Fruit fly (Drosophila melanogaster) whole organism, embryonic: Measurements from ENCODE around the gene shv.
A peak's percentile ranks its signal among the peaks of the same experiment; 100 is the strongest.

Experiments used
- Abd-B ChIP-seq: fragments of 200-800 bp; sonication (Bioruptor generic); optimal IDR thresholded peaks from 2 replicates; lab custom pipeline; 2018; ENCODE audit warnings: missing biosample characterization, mild to moderate bottlenecking, missing genetic modification characterization, moderate library complexity
- Adf1 ChIP-seq: fragments of 200-800 bp; sonication (Bioruptor generic); IDR thresholded peaks from 2 replicates; pipeline ENCODE4 v1.3.6; 2022; ENCODE audit warnings: missing biosample characterization, missing genetic modification characterization
- Atf6 ChIP-seq: fragments of 200-800 bp; sonication (Bioruptor generic); IDR thresholded peaks from 2 replicates; pipeline ENCODE4 v1.3.6; 2022; ENCODE audit warnings: missing biosample characterization, missing genetic modification characterization
- BEAF-32 ChIP-seq: fragments of 200-800 bp; sonication (Bioruptor generic); optimal IDR thresholded peaks from 3 replicates; lab custom pipeline; 2017; ENCODE audit warnings: missing biosample characterization, missing genetic modification characterization, mild to moderate bottlenecking, moderate library complexity, missing genetic modification reagents
- Bgb ChIP-seq: fragments of 200-800 bp; sonication (Bioruptor generic); IDR thresholded peaks from 2 replicates; pipeline ENCODE4 v1.3.6; 2022; ENCODE audit warnings: missing biosample characterization, missing genetic modification characterization; ENCODE audit not compliant: partially characterized antibody
- Blimp-1 ChIP-seq: fragments of 200-800 bp; sonication (Bioruptor generic); optimal IDR thresholded peaks from 3 replicates; lab custom pipeline; 2018; ENCODE audit warnings: missing biosample characterization, missing genetic modification characterization, mild to moderate bottlenecking, moderate library complexity, missing genetic modification reagents
- CG10321 ChIP-seq: fragments of 200-800 bp; sonication (Bioruptor generic); IDR thresholded peaks from 2 replicates; pipeline ENCODE4 v1.3.6; 2022; ENCODE audit warnings: missing biosample characterization, missing genetic modification characterization
- CG10979 ChIP-seq: fragments of 200-800 bp; sonication (Bioruptor generic); optimal IDR thresholded peaks from 2 replicates; lab custom pipeline; 2018; ENCODE audit warnings: missing biosample characterization, mild to moderate bottlenecking, missing genetic modification characterization, moderate library complexity
- CG12299 ChIP-seq: fragments of 200-800 bp; sonication (Bioruptor generic); optimal IDR thresholded peaks from 2 replicates; lab custom pipeline; 2018; ENCODE audit warnings: missing biosample characterization, mild to moderate bottlenecking, missing genetic modification characterization
- CG12391 ChIP-seq: fragments of 200-800 bp; sonication (Bioruptor generic); optimal IDR thresholded peaks from 3 replicates; lab custom pipeline; 2018; ENCODE audit warnings: missing biosample characterization, mild to moderate bottlenecking, missing genetic modification characterization, moderate library complexity
- CG14441 ChIP-seq: fragments of 200-800 bp; sonication (Bioruptor generic); IDR thresholded peaks from 2 replicates; pipeline ENCODE4 v1.3.6; 2022; ENCODE audit warnings: missing biosample characterization, missing genetic modification characterization
- CG1529 ChIP-seq: fragments of 200-800 bp; sonication (Bioruptor generic); optimal IDR thresholded peaks from 3 replicates; lab custom pipeline; 2018; ENCODE audit warnings: missing biosample characterization, missing genetic modification characterization
- CG1603 ChIP-seq: fragments of 200-800 bp; sonication (Bioruptor generic); optimal IDR thresholded peaks from 2 replicates; lab custom pipeline; 2019; ENCODE audit warnings: missing biosample characterization, mild to moderate bottlenecking, missing genetic modification characterization, moderate library complexity
- CG17359 ChIP-seq: fragments of 200-800 bp; sonication (Bioruptor generic); optimal IDR thresholded peaks from 3 replicates; lab custom pipeline; 2018; ENCODE audit warnings: missing biosample characterization, mild to moderate bottlenecking, missing genetic modification characterization, moderate library complexity
- CG17385 ChIP-seq: fragments of 200-800 bp; sonication (Bioruptor generic); optimal IDR thresholded peaks from 3 replicates; lab custom pipeline; 2018; ENCODE audit warnings: missing biosample characterization, mild to moderate bottlenecking, missing genetic modification characterization
- CG17568 ChIP-seq: fragments of 200-800 bp; sonication (Bioruptor generic); optimal IDR thresholded peaks from 2 replicates; lab custom pipeline; 2018; ENCODE audit warnings: missing biosample characterization, mild to moderate bottlenecking, missing genetic modification characterization, moderate library complexity
- CG2116 ChIP-seq: fragments of 200-800 bp; sonication (Bioruptor generic); optimal IDR thresholded peaks from 3 replicates; lab custom pipeline; 2018; ENCODE audit warnings: missing biosample characterization, mild to moderate bottlenecking, missing genetic modification characterization
- CG2202 ChIP-seq: fragments of 200-800 bp; sonication (Bioruptor generic); optimal IDR thresholded peaks from 2 replicates; lab custom pipeline; 2018; ENCODE audit warnings: missing biosample characterization, mild to moderate bottlenecking, missing genetic modification characterization
- CG2889 ChIP-seq: fragments of 200-800 bp; sonication (Bioruptor generic); IDR thresholded peaks from 3 replicates; pipeline ENCODE4 v1.3.6; 2022; ENCODE audit warnings: missing biosample characterization, missing genetic modification characterization
- CG31388 ChIP-seq: fragments of 200-800 bp; sonication (Bioruptor generic); optimal IDR thresholded peaks from 2 replicates; lab custom pipeline; 2016; ENCODE audit warnings: missing biosample characterization, missing genetic modification characterization
- CG32532 ChIP-seq: fragments of 200-800 bp; sonication (Bioruptor generic); IDR thresholded peaks from 2 replicates; pipeline ENCODE4 v1.3.6; 2022; ENCODE audit warnings: missing biosample characterization, missing genetic modification characterization
- CG3407 ChIP-seq: fragments of 200-800 bp; sonication (Bioruptor generic); optimal IDR thresholded peaks from 2 replicates; lab custom pipeline; 2018; ENCODE audit warnings: missing biosample characterization, mild to moderate bottlenecking, missing genetic modification characterization
- CG43689 ChIP-seq: fragments of 200-800 bp; sonication (Bioruptor generic); IDR thresholded peaks from 2 replicates; pipeline ENCODE4 v1.3.6; 2022; ENCODE audit warnings: missing biosample characterization, missing genetic modification characterization
- CG6813 ChIP-seq: fragments of 200-800 bp; sonication (Bioruptor generic); optimal IDR thresholded peaks from 2 replicates; lab custom pipeline; 2017; ENCODE audit warnings: missing biosample characterization, missing genetic modification characterization, mild to moderate bottlenecking, moderate library complexity, missing genetic modification reagents
- CG6854 ChIP-seq: fragments of 200-800 bp; sonication (Bioruptor generic); optimal IDR thresholded peaks from 3 replicates; lab custom pipeline; 2017; ENCODE audit warnings: missing biosample characterization, mild to moderate bottlenecking, missing genetic modification characterization
- CG7928 ChIP-seq: fragments of 200-800 bp; sonication (Bioruptor generic); optimal IDR thresholded peaks from 2 replicates; lab custom pipeline; 2017; ENCODE audit warnings: missing biosample characterization, mild to moderate bottlenecking, missing genetic modification characterization
- CTCF ChIP-seq: fragments of 200-800 bp; sonication (Bioruptor generic); optimal IDR thresholded peaks from 2 replicates; lab custom pipeline; 2017; ENCODE audit warnings: missing biosample characterization, mild to moderate bottlenecking, missing genetic modification characterization, moderate library complexity
- Chrac-16 ChIP-seq: fragments of 200-800 bp; sonication (Bioruptor generic); optimal IDR thresholded peaks from 3 replicates; lab custom pipeline; 2016; ENCODE audit warnings: missing biosample characterization, missing genetic modification characterization
- Doc2 ChIP-seq: fragments of 200-800 bp; sonication (Bioruptor generic); IDR thresholded peaks from 2 replicates; pipeline ENCODE4 v1.3.6; 2022; ENCODE audit warnings: missing biosample characterization, missing genetic modification characterization
- H15 ChIP-seq: fragments of 200-800 bp; sonication (Bioruptor generic); IDR thresholded peaks from 3 replicates; pipeline ENCODE4 v1.3.6; 2022; ENCODE audit warnings: missing biosample characterization, missing genetic modification characterization
- H2.0 ChIP-seq: fragments of 200-800 bp; sonication (Bioruptor generic); IDR thresholded peaks from 2 replicates; pipeline ENCODE4 v1.3.6; 2022; ENCODE audit warnings: missing biosample characterization, missing genetic modification characterization
- Hr3 ChIP-seq: fragments of 200-800 bp; sonication (Bioruptor generic); optimal IDR thresholded peaks from 3 replicates; lab custom pipeline; 2016; ENCODE audit warnings: missing biosample characterization, missing genetic modification characterization
- MTF-1 ChIP-seq: fragments of 200-800 bp; sonication (Bioruptor generic); optimal IDR thresholded peaks from 2 replicates; lab custom pipeline; 2018; ENCODE audit warnings: missing biosample characterization, mild to moderate bottlenecking, missing genetic modification characterization, borderline replicate concordance
- Nf-YA ChIP-seq: fragments of 200-800 bp; sonication (Bioruptor generic); IDR thresholded peaks from 2 replicates; pipeline ENCODE4 v1.3.6; 2022; ENCODE audit warnings: missing biosample characterization, missing genetic modification characterization
- Poxn ChIP-seq: fragments of 200-800 bp; sonication (Bioruptor generic); IDR thresholded peaks from 2 replicates; pipeline ENCODE4 v1.3.6; 2022; ENCODE audit warnings: missing biosample characterization, missing genetic modification characterization
- Rfx ChIP-seq: fragments of 200-800 bp; sonication (Bioruptor generic); IDR thresholded peaks from 2 replicates; pipeline ENCODE4 v1.3.6; 2022; ENCODE audit warnings: missing biosample characterization, missing genetic modification characterization
- br ChIP-seq: fragments of >200 bp; optimal IDR thresholded peaks from 2 replicates; lab custom pipeline; 2017
- corto ChIP-seq: fragments of 200-800 bp; sonication (Bioruptor generic); optimal IDR thresholded peaks from 2 replicates; lab custom pipeline; 2016; ENCODE audit warnings: missing biosample characterization, mild to moderate bottlenecking, missing genetic modification characterization, moderate library complexity
- eyg ChIP-seq: fragments of 200-800 bp; sonication (Bioruptor generic); optimal IDR thresholded peaks from 3 replicates; lab custom pipeline; 2016; ENCODE audit warnings: missing biosample characterization, missing genetic modification characterization
- fd3F ChIP-seq: fragments of 200-800 bp; sonication (Bioruptor generic); optimal IDR thresholded peaks from 2 replicates; lab custom pipeline; 2018; ENCODE audit warnings: missing biosample characterization, mild to moderate bottlenecking, missing genetic modification characterization, moderate library complexity
- gcm ChIP-seq: fragments of 200-800 bp; sonication (Bioruptor generic); optimal IDR thresholded peaks from 2 replicates; lab custom pipeline; 2019; ENCODE audit warnings: missing biosample characterization, mild to moderate bottlenecking, missing genetic modification characterization, moderate library complexity
- gem ChIP-seq: fragments of 200-800 bp; sonication (Bioruptor generic); optimal IDR thresholded peaks from 2 replicates; lab custom pipeline; 2019; ENCODE audit warnings: missing biosample characterization, mild to moderate bottlenecking, missing genetic modification characterization, moderate library complexity
- kah ChIP-seq: fragments of 200-800 bp; sonication (Bioruptor generic); optimal IDR thresholded peaks from 2 replicates; lab custom pipeline; 2018; ENCODE audit warnings: missing biosample characterization, mild to moderate bottlenecking, missing genetic modification characterization
- lov ChIP-seq, 2 experiments: fragments of 200-800 bp in 1 of 2; fragments of >200 bp in 1 of 2; sonication (Bioruptor generic) in 1 of 2; IDR thresholded peaks in 1 of 2; optimal IDR thresholded peaks in 1 of 2; 2 replicates in 1 of 2; 3 replicates in 1 of 2; pipeline versions ENCODE4 v1.3.6 to Lab custom; 2017 to 2022; ENCODE audit warnings: missing biosample characterization in 1 of 2, missing genetic modification characterization in 1 of 2
- oc ChIP-seq: fragments of 200-800 bp; sonication (Bioruptor generic); optimal IDR thresholded peaks from 2 replicates; lab custom pipeline; 2018; ENCODE audit warnings: missing biosample characterization, mild to moderate bottlenecking, missing genetic modification characterization, moderate library complexity
- p53 ChIP-seq: fragments of 200-800 bp; sonication (Bioruptor generic); optimal IDR thresholded peaks from 2 replicates; lab custom pipeline; 2016; ENCODE audit warnings: missing biosample characterization, missing genetic modification characterization
- sim ChIP-seq: fragments of 200-800 bp; sonication (Bioruptor generic); IDR thresholded peaks from 2 replicates; pipeline ENCODE4 v1.3.6; 2022; ENCODE audit warnings: missing biosample characterization, missing genetic modification characterization
- stc ChIP-seq: fragments of 200-800 bp; sonication (Bioruptor generic); IDR thresholded peaks from 2 replicates; pipeline ENCODE4 v1.3.6; 2022; ENCODE audit warnings: missing biosample characterization, missing genetic modification characterization
- tap ChIP-seq: fragments of 200-800 bp; optimal IDR thresholded peaks from 3 replicates; lab custom pipeline; 2019; ENCODE audit warnings: missing biosample characterization, mild to moderate bottlenecking, missing genetic modification characterization, moderate library complexity
- twi ChIP-seq: fragments of 200-800 bp; optimal IDR thresholded peaks from 2 replicates; lab custom pipeline; 2019; ENCODE audit warnings: missing biosample characterization, mild to moderate bottlenecking, missing genetic modification characterization, moderate library complexity
- usp ChIP-seq: fragments of >200 bp; optimal IDR thresholded peaks from 2 replicates; lab custom pipeline; 2017; ENCODE audit warnings: missing biosample characterization, missing genetic modification characterization

The shv gene

dm6 chr2L:469912-470311 lies 17.0 kb downstream of the shv start (continued):
- TF ChIP-seq CG1529: peak; percentile 35
- no peak for TF ChIP-seq kah
- TF ChIP-seq p53 (GFP tag; lab: Kevin White, UChicago): no peak
- TF ChIP-seq CG17568 (GFP tag; lab: Kevin White, UChicago): peak; percentile 31
- TF ChIP-seq CG43689 (GFP tag; lab: Robert Waterston, UW): 0 out of 2 replicates have a peak, but pooled peaks have one; percentile 13
- TF ChIP-seq CTCF (GFP tag; lab: Kevin White, UChicago): no peak
- peak; percentile 1 for TF ChIP-seq CG10979 (tag; lab: Kevin White, UChicago)
- 0 out of 2 replicates have a peak, but pooled peaks have one; percentile 21 for TF ChIP-seq Nf-YA (GFP tag; lab: Robert Waterston, UW)
- no peak for TF ChIP-seq eyg
- TF ChIP-seq gcm (GFP tag; lab: Kevin White, UChicago): peak; percentile 24
- TF ChIP-seq CG2202: peak; percentile 45
- TF ChIP-seq CG2889 (GFP tag; lab: Robert Waterston, UW): no peak
- no peak for TF ChIP-seq Adf1 (GFP tag; lab: Robert Waterston, UW)
- TF ChIP-seq CG10321: no peak
- no peak for TF ChIP-seq H2.0 (GFP tag; lab: Robert Waterston, UW)
- TF ChIP-seq br (lab: Kevin White, UChicago): no peak
- peak; percentile 58 for TF ChIP-seq CG3407
- TF ChIP-seq Chrac-16 (GFP tag; lab: Kevin White, UChicago): no peak
- TF ChIP-seq gem (tag; lab: Kevin White, UChicago): peak; percentile 56
- peak; percentile 27 for TF ChIP-seq CG17359 (tag; lab: Kevin White, UChicago)
- TF ChIP-seq Abd-B (GFP tag; lab: Kevin White, UChicago): no peak
- peak; percentile 19 for TF ChIP-seq CG12391 (tag; lab: Kevin White, UChicago)
- peak; percentile 14; the same call in 1 of the 2 replicates for TF ChIP-seq stc (GFP tag; lab: Robert Waterston, UW)
- no peak for TF ChIP-seq CG31388 (GFP tag; lab: Kevin White, UChicago)
- TF ChIP-seq Poxn (GFP tag; lab: Robert Waterston, UW): no peak
- TF ChIP-seq BEAF-32 (GFP tag; lab: Kevin White, UChicago): no peak
- TF ChIP-seq CG32532: no peak
- TF ChIP-seq CG2116 (GFP tag; lab: Kevin White, UChicago): no peak
- no peak for TF ChIP-seq CG6813 (GFP tag; lab: Kevin White, UChicago)
- TF ChIP-seq twi (tag; lab: Kevin White, UChicago): no peak
- peak; percentile 22 for TF ChIP-seq Blimp-1 (GFP tag; lab: Kevin White, UChicago)
- no peak for TF ChIP-seq lov (optimal IDR thresholded peaks at IDR 0.05; lab: Kevin White, UChicago)
- no peak for TF ChIP-seq lov (GFP tag; IDR thresholded peaks at IDR 0.05; lab: Robert Waterston, UW)
- TF ChIP-seq oc: no peak
- TF ChIP-seq sim: no peak
- TF ChIP-seq CG1603 (tag; lab: Kevin White, UChicago): peak; percentile 48
- TF ChIP-seq MTF-1 (GFP tag; lab: Kevin White, UChicago): no peak
- TF ChIP-seq tap (tag; lab: Kevin White, UChicago): peak; percentile 8
- no peak for TF ChIP-seq CG6854 (GFP tag; lab: Kevin White, UChicago)
- TF ChIP-seq Doc2 (GFP tag; lab: Robert Waterston, UW): no peak
- no peak for TF ChIP-seq fd3F (GFP tag; lab: Kevin White, UChicago)
- TF ChIP-seq H15: no peak
- TF ChIP-seq Atf6 (GFP tag; lab: Robert Waterston, UW): 0 out of 2 replicates have a peak, but pooled peaks have one; percentile 8
- TF ChIP-seq usp (GFP tag; lab: Kevin White, UChicago): no peak
- TF ChIP-seq CG12299: peak; percentile 7
- no peak for TF ChIP-seq CG14441 (GFP tag; lab: Robert Waterston, UW)
- 0 out of 2 replicates have a peak, but pooled peaks have one; percentile 4 for TF ChIP-seq Rfx
- TF ChIP-seq CG7928 (GFP tag; lab: Kevin White, UChicago): no peak
- no peak for TF ChIP-seq Hr3 (GFP tag; lab: Kevin White, UChicago)
- no peak for TF ChIP-seq corto (GFP tag; lab: Kevin White, UChicago)
- peak; percentile 17 for TF ChIP-seq CG17385 (GFP tag; lab: Kevin White, UChicago)
- no peak for TF ChIP-seq Bgb
